Worm (Caenorhabditis elegans) whole organism, late embryonic: ENCODE measurements around the gene B0310.1.

Source experiments
- C38D4.7 ChIP-seq: fragments of 200-800 bp; sonication (Bioruptor generic); optimal IDR thresholded peaks from 2 replicates; lab custom pipeline; 2018; ENCODE audit warnings: mild to moderate bottlenecking, missing genetic modification characterization, moderate library complexity, missing compliant biosample characterization
- F13H6.1 ChIP-seq: sonication (generic microtip); optimal IDR thresholded peaks from 2 replicates; lab custom pipeline; 2016; ENCODE audit warnings: missing genetic modification characterization, missing compliant biosample characterization
- K09A11.1 ChIP-seq: sonication (generic microtip); optimal IDR thresholded peaks from 2 replicates; lab custom pipeline; 2017; ENCODE audit warnings: antibody characterized with exemption, mild to moderate bottlenecking, missing genetic modification characterization, missing compliant biosample characterization; ENCODE audit not compliant: insufficient read depth
- T23F11.4 ChIP-seq: fragments of 200-800 bp; sonication (Bioruptor generic); optimal IDR thresholded peaks from 2 replicates; lab custom pipeline; 2018; ENCODE audit warnings: mild to moderate bottlenecking, missing genetic modification characterization, missing compliant biosample characterization
- Y22D7AL.16 ChIP-seq: sonication (generic microtip); optimal IDR thresholded peaks from 2 replicates; lab custom pipeline; 2016; ENCODE audit warnings: missing genetic modification characterization, missing compliant biosample characterization
- ama-1 ChIP-seq: fragments of 150-350 bp; optimal IDR thresholded peaks from 2 replicates; lab custom pipeline; 2014
- ceh-18 ChIP-seq: sonication (generic microtip); optimal IDR thresholded peaks from 2 replicates; lab custom pipeline; 2016; ENCODE audit warnings: missing genetic modification characterization, missing compliant biosample characterization
- ceh-22 ChIP-seq: sonication (generic microtip); optimal IDR thresholded peaks from 2 replicates; lab custom pipeline; 2017; ENCODE audit warnings: missing biosample characterization, missing genetic modification characterization
- ceh-24 ChIP-seq: sonication (generic microtip); optimal IDR thresholded peaks from 2 replicates; lab custom pipeline; 2016; ENCODE audit warnings: mild to moderate bottlenecking, missing genetic modification characterization, missing compliant biosample characterization
- ceh-31 ChIP-seq: sonication (generic microtip); optimal IDR thresholded peaks from 2 replicates; lab custom pipeline; 2016; ENCODE audit warnings: missing genetic modification characterization, missing compliant biosample characterization
- ceh-6 ChIP-seq: fragments of 200-800 bp; sonication (Bioruptor generic); optimal IDR thresholded peaks from 2 replicates; lab custom pipeline; 2018; ENCODE audit warnings: mild to moderate bottlenecking, missing genetic modification characterization, missing compliant biosample characterization
- dmd-4 ChIP-seq: sonication (generic microtip); optimal IDR thresholded peaks from 2 replicates; lab custom pipeline; 2016; ENCODE audit warnings: borderline replicate concordance, missing genetic modification characterization, missing compliant biosample characterization
- elt-4 ChIP-seq: sonication (generic microtip); optimal IDR thresholded peaks from 2 replicates; lab custom pipeline; 2016; ENCODE audit warnings: missing genetic modification characterization, missing compliant biosample characterization
- ets-4 ChIP-seq: sonication (generic microtip); optimal IDR thresholded peaks from 2 replicates; lab custom pipeline; 2016; ENCODE audit warnings: missing genetic modification characterization, missing compliant biosample characterization
- eyg-1 ChIP-seq: sonication (generic microtip); optimal IDR thresholded peaks from 2 replicates; lab custom pipeline; 2016; ENCODE audit warnings: missing genotype, missing genetic modification characterization, missing compliant biosample characterization
- fax-1 ChIP-seq: sonication (generic microtip); optimal IDR thresholded peaks from 2 replicates; lab custom pipeline; 2016; ENCODE audit warnings: missing genotype, missing genetic modification characterization, missing compliant biosample characterization
- fkh-6 ChIP-seq: sonication (generic microtip); optimal IDR thresholded peaks from 2 replicates; lab custom pipeline; 2016; ENCODE audit warnings: missing genetic modification characterization, missing compliant biosample characterization
- hlh-13 ChIP-seq: fragments of 200-800 bp; sonication (Bioruptor generic); optimal IDR thresholded peaks from 2 replicates; lab custom pipeline; 2018; ENCODE audit warnings: mild to moderate bottlenecking, missing genetic modification characterization, missing compliant biosample characterization
- hlh-15 ChIP-seq: sonication (generic microtip); optimal IDR thresholded peaks from 2 replicates; lab custom pipeline; 2016; ENCODE audit warnings: missing genetic modification characterization, missing compliant biosample characterization
- hlh-30 ChIP-seq: sonication (generic microtip); optimal IDR thresholded peaks from 2 replicates; lab custom pipeline; 2017; ENCODE audit warnings: antibody characterized with exemption, missing genetic modification characterization, missing compliant biosample characterization; ENCODE audit not compliant: insufficient read depth
- hlh-6 ChIP-seq: sonication (generic microtip); optimal IDR thresholded peaks from 2 replicates; lab custom pipeline; 2016; ENCODE audit warnings: missing genotype, missing genetic modification characterization, missing compliant biosample characterization
- hlh-8 ChIP-seq: sonication (generic microtip); optimal IDR thresholded peaks from 2 replicates; lab custom pipeline; 2016; ENCODE audit warnings: missing genotype, missing genetic modification characterization, missing compliant biosample characterization
- lim-6 ChIP-seq: sonication (generic microtip); optimal IDR thresholded peaks from 2 replicates; lab custom pipeline; 2016; ENCODE audit warnings: missing genetic modification characterization, missing compliant biosample characterization
- lin-11 ChIP-seq: fragments of 200-800 bp; sonication (Bioruptor generic); optimal IDR thresholded peaks from 2 replicates; lab custom pipeline; 2018; ENCODE audit warnings: mild to moderate bottlenecking, missing genetic modification characterization, missing compliant biosample characterization
- nhr-11 ChIP-seq: fragments of 150-350 bp; optimal IDR thresholded peaks from 2 replicates; lab custom pipeline; 2014; ENCODE audit warnings: missing biosample characterization, missing genetic modification characterization
- odd-2 ChIP-seq: sonication (generic microtip); optimal IDR thresholded peaks from 2 replicates; lab custom pipeline; 2017; ENCODE audit warnings: antibody characterized with exemption, mild to moderate bottlenecking, missing genetic modification characterization, missing compliant biosample characterization
- pha-4 ChIP-seq: fragments of 150-350 bp; optimal IDR thresholded peaks from 2 replicates; lab custom pipeline; 2018; ENCODE audit warnings: missing biosample characterization, missing genetic modification reagents, missing genetic modification characterization
- pros-1 ChIP-seq: fragments of 150-350 bp; optimal IDR thresholded peaks from 2 replicates; lab custom pipeline; 2014; ENCODE audit warnings: missing biosample characterization, missing genetic modification reagents, missing genetic modification characterization
- ref-2 ChIP-seq: sonication (generic microtip); optimal IDR thresholded peaks from 2 replicates; lab custom pipeline; 2016; ENCODE audit warnings: missing genetic modification characterization, missing compliant biosample characterization
- sdc-2 ChIP-seq: sonication (generic microtip); optimal IDR thresholded peaks from 2 replicates; lab custom pipeline; 2016; ENCODE audit warnings: missing genotype, missing genetic modification characterization, missing compliant biosample characterization
- syd-9 ChIP-seq: sonication (generic microtip); optimal IDR thresholded peaks from 2 replicates; lab custom pipeline; 2016; ENCODE audit warnings: mild to moderate bottlenecking, missing genetic modification characterization, moderate library complexity, missing compliant biosample characterization
- tbx-2 ChIP-seq: sonication (generic microtip); optimal IDR thresholded peaks from 2 replicates; lab custom pipeline; 2016; ENCODE audit warnings: missing genetic modification characterization, missing compliant biosample characterization
- tbx-7 ChIP-seq: sonication (generic microtip); optimal IDR thresholded peaks from 2 replicates; lab custom pipeline; 2016; ENCODE audit warnings: missing genotype, missing genetic modification characterization, missing compliant biosample characterization
- unc-42 ChIP-seq: sonication (generic microtip); optimal IDR thresholded peaks from 2 replicates; lab custom pipeline; 2016; ENCODE audit warnings: missing genotype, missing genetic modification characterization, missing compliant biosample characterization
- unc-55 ChIP-seq: sonication (generic microtip); optimal IDR thresholded peaks from 2 replicates; lab custom pipeline; 2017; ENCODE audit warnings: missing biosample characterization, missing genetic modification reagents, missing genetic modification characterization
- ztf-16 ChIP-seq: sonication (generic microtip); optimal IDR thresholded peaks from 2 replicates; lab custom pipeline; 2017; ENCODE audit warnings: missing genetic modification characterization, missing compliant biosample characterization

Gene B0310.1

ce11 chrX:492919-493318 is at the start of gene B0310.1:
B0310.1 (plus strand) TSS chrX:493228.
- no peak for TF ChIP-seq hlh-30 (tag; lab: Kevin White, UChicago)
- TF ChIP-seq ets-4, result no peak
- no peak for TF ChIP-seq hlh-13 (GFP tag; lab: Kevin White, UChicago)
- TF ChIP-seq eyg-1, result no peak
- TF ChIP-seq ceh-18, result peak; percentile 50
- no peak for TF ChIP-seq ref-2 (tag; lab: Kevin White, UChicago)
- TF ChIP-seq lim-6 (tag; lab: Kevin White, UChicago), result no peak
- TF ChIP-seq elt-4 (tag; lab: Kevin White, UChicago), result no peak
- TF ChIP-seq ceh-24, result no peak
- peak; percentile 56 for TF ChIP-seq unc-55
- TF ChIP-seq C38D4.7 (GFP tag; lab: Kevin White, UChicago), result no peak
- TF ChIP-seq ceh-6 (GFP tag; lab: Kevin White, UChicago), result no peak
- TF ChIP-seq hlh-8 (tag; lab: Kevin White, UChicago), result no peak
- TF ChIP-seq pha-4 (tag; lab: Kevin White, UChicago), result no peak

- TF ChIP-seq T23F11.4, result no peak
- TF ChIP-seq, all 69 proteins: peak for 0
Measured at ce11 chrX:449820-450219, 43.2 kb upstream of the B0310.1 start, which contains the start of gene F52D1.2. F52D1.2 (minus strand) TSS chrX:450212.

- peak; percentile 2 for TF ChIP-seq ref-2 (tag; lab: Kevin White, UChicago)
- TF ChIP-seq syd-9, result no peak
- no peak for TF ChIP-seq ama-1 (lab: Kevin White, UChicago)
- TF ChIP-seq fax-1 (tag; lab: Kevin White, UChicago), result no peak
- TF ChIP-seq odd-2 (tag; lab: Kevin White, UChicago), result no peak
- peak; percentile 46 for TF ChIP-seq hlh-6 (tag; lab: Kevin White, UChicago)
Measured at ce11 chrX:457139-457802, 35.8 kb upstream of the B0310.1 start, which contains the start of gene abu-12. abu-12 (minus strand) TSS chrX:457610.

DNA sequence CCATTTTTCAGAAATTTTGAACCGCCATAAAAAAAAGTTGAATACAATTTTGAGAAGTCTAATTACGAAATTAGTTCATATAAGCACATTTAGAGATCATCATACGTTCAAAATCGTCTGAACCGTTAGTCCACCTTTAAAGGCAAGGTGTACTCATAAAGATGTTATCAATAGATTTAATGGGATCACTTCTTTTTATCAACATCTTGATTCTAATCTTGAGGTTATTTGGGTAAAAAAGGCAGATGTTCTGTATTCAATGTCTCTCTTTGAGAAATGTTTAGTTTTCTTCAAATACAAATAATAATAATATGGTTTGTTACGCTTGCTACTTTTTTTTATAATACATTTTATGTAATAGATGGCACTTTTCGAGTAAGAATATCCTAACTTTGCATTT is 33.7 kb upstream of the B0310.1 start:
- TF ChIP-seq odd-2 (tag; lab: Kevin White, UChicago) (no peak), tbx-2 (no peak), fax-1 (tag; lab: Kevin White, UChicago) (no peak), K09A11.1 (no peak), unc-42 (no peak), ztf-16 (tag; lab: Kevin White, UChicago) (no peak), elt-4 (tag; lab: Kevin White, UChicago) (no peak), ama-1 (lab: Kevin White, UChicago) (no peak), lin-11 (tag; lab: Kevin White, UChicago) (no peak), tbx-7 (tag; lab: Kevin White, UChicago) (no peak), hlh-8 (tag; lab: Kevin White, UChicago) (no peak), F13H6.1 (tag; lab: Kevin White, UChicago) (no peak), sdc-2 (tag; lab: Kevin White, UChicago) (no peak), hlh-15 (no peak), ceh-24 (no peak), lim-6 (tag; lab: Kevin White, UChicago) (no peak), dmd-4 (tag; lab: Kevin White, UChicago) (no peak)
- TF ChIP-seq, all 69 proteins: peak for 0

ce11 chrX:460351-460750 is 32.7 kb upstream of the B0310.1 start, which contains the start of gene aagr-4:
aagr-4 (plus strand) TSS chrX:460651.
- TF ChIP-seq pros-1 (tag; lab: Kevin White, UChicago) (no peak), hlh-13 (GFP tag; lab: Kevin White, UChicago) (no peak), ceh-31 (no peak), nhr-11 (tag; lab: Kevin White, UChicago) (no peak), ceh-22 (tag; lab: Kevin White, UChicago) (no peak), lin-11 (tag; lab: Kevin White, UChicago) (no peak), Y22D7AL.16 (tag; lab: Kevin White, UChicago) (no peak), fkh-6 (tag; lab: Kevin White, UChicago) (no peak)
